Fruit fly (Drosophila melanogaster) whole organism, embryonic: ENCODE data around the gene BORCS6.
A peak's percentile ranks its signal among the peaks of the same experiment; 100 is the strongest.

ENCODE experiments used
- Asciz ChIP-seq: fragments of 200-800 bp; sonication (Bioruptor generic); optimal IDR thresholded peaks from 2 replicates; lab custom pipeline; 2017; ENCODE audit warnings: missing biosample characterization, mild to moderate bottlenecking, missing genetic modification characterization, missing genetic modification reagents
- CG10147 ChIP-seq: fragments of 200-800 bp; sonication (Bioruptor generic); optimal IDR thresholded peaks from 2 replicates; lab custom pipeline; 2019; ENCODE audit warnings: missing biosample characterization, mild to moderate bottlenecking, missing genetic modification characterization, moderate library complexity
- CG10274 ChIP-seq: fragments of 200-800 bp; sonication (Bioruptor generic); optimal IDR thresholded peaks from 3 replicates; lab custom pipeline; 2017; ENCODE audit warnings: missing biosample characterization, mild to moderate bottlenecking, missing genetic modification characterization
- CG11093 ChIP-seq: fragments of 200-800 bp; sonication (Bioruptor generic); IDR thresholded peaks from 3 replicates; pipeline ENCODE4 v1.3.6; 2022; ENCODE audit warnings: missing biosample characterization, missing genetic modification characterization
- CG11696 ChIP-seq: fragments of 200-800 bp; sonication (Bioruptor generic); IDR thresholded peaks from 2 replicates; pipeline ENCODE4 v1.3.6; 2022; ENCODE audit warnings: missing biosample characterization, missing genetic modification characterization
- CG11723 ChIP-seq: fragments of 200-800 bp; sonication (Bioruptor generic); optimal IDR thresholded peaks from 2 replicates; lab custom pipeline; 2017; ENCODE audit warnings: missing biosample characterization, mild to moderate bottlenecking, missing genetic modification characterization
- CG12744 ChIP-seq: fragments of 200-800 bp; sonication (Bioruptor generic); optimal IDR thresholded peaks from 2 replicates; lab custom pipeline; 2016; ENCODE audit warnings: missing biosample characterization, missing genetic modification characterization
- CG12769 ChIP-seq: fragments of 200-800 bp; sonication (Bioruptor generic); optimal IDR thresholded peaks from 2 replicates; lab custom pipeline; 2019; ENCODE audit warnings: missing biosample characterization, mild to moderate bottlenecking, missing genetic modification characterization, moderate library complexity
- CG12942 ChIP-seq: fragments of 200-800 bp; sonication (Bioruptor generic); optimal IDR thresholded peaks from 3 replicates; lab custom pipeline; 2016; ENCODE audit warnings: missing biosample characterization, missing genetic modification characterization
- CG15601 ChIP-seq: fragments of 200-800 bp; sonication (Bioruptor generic); optimal IDR thresholded peaks from 3 replicates; lab custom pipeline; 2019; ENCODE audit warnings: missing biosample characterization, mild to moderate bottlenecking, missing genetic modification characterization, moderate library complexity
- CG17385 ChIP-seq: fragments of 200-800 bp; sonication (Bioruptor generic); optimal IDR thresholded peaks from 3 replicates; lab custom pipeline; 2018; ENCODE audit warnings: missing biosample characterization, mild to moderate bottlenecking, missing genetic modification characterization
- CG1792 ChIP-seq: fragments of 200-800 bp; sonication (Bioruptor generic); optimal IDR thresholded peaks from 2 replicates; lab custom pipeline; 2016; ENCODE audit warnings: missing biosample characterization, missing genetic modification characterization
- CG31441 ChIP-seq: fragments of 200-800 bp; sonication (Bioruptor generic); IDR thresholded peaks from 2 replicates; pipeline ENCODE4 v1.3.6; 2022; ENCODE audit warnings: missing biosample characterization, missing genetic modification characterization
- CG33557 ChIP-seq: fragments of 200-800 bp; sonication (Bioruptor generic); optimal IDR thresholded peaks from 2 replicates; lab custom pipeline; 2019; ENCODE audit warnings: missing biosample characterization, mild to moderate bottlenecking, missing genetic modification characterization, moderate library complexity
- CG4360 ChIP-seq: fragments of 200-800 bp; sonication (Bioruptor generic); IDR thresholded peaks from 2 replicates; pipeline ENCODE4 v1.3.6; 2022; ENCODE audit warnings: missing biosample characterization, missing genetic modification characterization
- CG8765 ChIP-seq: fragments of 200-800 bp; sonication (Bioruptor generic); IDR thresholded peaks from 2 replicates; pipeline ENCODE4 v1.3.6; 2022; ENCODE audit warnings: missing biosample characterization, missing genetic modification characterization
- CG9797 ChIP-seq: fragments of 200-800 bp; sonication (Bioruptor generic); optimal IDR thresholded peaks from 3 replicates; lab custom pipeline; 2018; ENCODE audit warnings: missing biosample characterization, mild to moderate bottlenecking, missing genetic modification characterization
- CG9876 ChIP-seq: fragments of 200-800 bp; sonication (Bioruptor generic); optimal IDR thresholded peaks from 2 replicates; lab custom pipeline; 2016; ENCODE audit warnings: missing biosample characterization, missing genetic modification characterization
- CkIIα-i1 ChIP-seq: fragments of 200-800 bp; sonication (Bioruptor generic); IDR thresholded peaks from 2 replicates; pipeline ENCODE4 v1.3.6; 2022; ENCODE audit warnings: missing biosample characterization, missing genetic modification characterization
- CrebB ChIP-seq: fragments of 200-800 bp; sonication (Bioruptor generic); optimal IDR thresholded peaks from 3 replicates; lab custom pipeline; 2018; ENCODE audit warnings: missing biosample characterization, mild to moderate bottlenecking, missing genetic modification characterization
- Dbx ChIP-seq: fragments of 200-800 bp; sonication (Bioruptor generic); IDR thresholded peaks from 3 replicates; pipeline ENCODE4 v1.3.6; 2022; ENCODE audit warnings: missing biosample characterization, missing genetic modification characterization
- Dfd ChIP-seq, 2 experiments: fragments of >200 bp; optimal IDR thresholded peaks; 2 replicates each; lab custom pipeline; 2017; ENCODE audit warnings: missing biosample characterization in 2 of 2, missing genetic modification characterization in 2 of 2
- Eip74EF ChIP-seq, 2 experiments: fragments of 200-800 bp in 1 of 2; fragments of >200 bp in 1 of 2; sonication (Bioruptor generic) in 1 of 2; optimal IDR thresholded peaks; 2 replicates each; lab custom pipeline; 2017 to 2019; ENCODE audit warnings: missing biosample characterization in 2 of 2, missing genetic modification characterization in 2 of 2, mild to moderate bottlenecking in 1 of 2, moderate library complexity in 1 of 2
- NC2β ChIP-seq: fragments of 200-800 bp; sonication (Bioruptor generic); optimal IDR thresholded peaks from 2 replicates; lab custom pipeline; 2016; ENCODE audit warnings: missing biosample characterization, missing genetic modification characterization
- Nf-YA ChIP-seq: fragments of 200-800 bp; sonication (Bioruptor generic); IDR thresholded peaks from 2 replicates; pipeline ENCODE4 v1.3.6; 2022; ENCODE audit warnings: missing biosample characterization, missing genetic modification characterization
- Oli ChIP-seq: fragments of 200-800 bp; sonication (Bioruptor generic); optimal IDR thresholded peaks from 2 replicates; lab custom pipeline; 2018; ENCODE audit warnings: missing biosample characterization, mild to moderate bottlenecking, missing genetic modification characterization, moderate library complexity
- Ssrp ChIP-seq: fragments of 200-800 bp; sonication (Bioruptor generic); optimal IDR thresholded peaks from 2 replicates; lab custom pipeline; 2018; ENCODE audit warnings: missing biosample characterization, mild to moderate bottlenecking, missing genetic modification characterization, moderate library complexity
- Trl ChIP-seq, 3 experiments: fragments of >200 bp in 2 of 3; fragments of 200-800 bp in 1 of 3; sonication (Bioruptor generic) in 1 of 3; optimal IDR thresholded peaks; 2 replicates in 1 of 3; 3 replicates in 2 of 3; lab custom pipeline; 2016 to 2017; ENCODE audit warnings: missing biosample characterization in 1 of 3, missing genetic modification characterization in 1 of 3
- bcd ChIP-seq: fragments of 200-800 bp; sonication (Bioruptor generic); optimal IDR thresholded peaks from 2 replicates; lab custom pipeline; 2017; ENCODE audit warnings: missing biosample characterization, mild to moderate bottlenecking, missing genetic modification characterization
- btn ChIP-seq: fragments of 200-800 bp; sonication (Bioruptor generic); optimal IDR thresholded peaks from 2 replicates; lab custom pipeline; 2016; ENCODE audit warnings: missing biosample characterization, missing genetic modification characterization
- crp ChIP-seq, 2 experiments: fragments of 200-800 bp; sonication (Bioruptor generic); optimal IDR thresholded peaks; 2 replicates in 1 of 2; 3 replicates in 1 of 2; lab custom pipeline; 2017; ENCODE audit warnings: missing biosample characterization in 2 of 2, missing genetic modification characterization in 2 of 2, mild to moderate bottlenecking in 1 of 2, moderate library complexity in 1 of 2
- da ChIP-seq: fragments of 200-800 bp; sonication (Bioruptor generic); optimal IDR thresholded peaks from 2 replicates; lab custom pipeline; 2016; ENCODE audit warnings: missing biosample characterization, missing genetic modification characterization
- ham ChIP-seq: fragments of 200-800 bp; sonication (Bioruptor generic); IDR thresholded peaks from 2 replicates; pipeline ENCODE4 v1.3.6; 2022; ENCODE audit warnings: missing biosample characterization, missing genetic modification characterization
- inv ChIP-seq: fragments of 200-800 bp; sonication (Bioruptor generic); IDR thresholded peaks from 2 replicates; pipeline ENCODE4 v1.3.6; 2022; ENCODE audit warnings: missing biosample characterization, missing genetic modification characterization; ENCODE audit not compliant: partially characterized antibody
- klu ChIP-seq: fragments of 200-800 bp; sonication (Bioruptor generic); IDR thresholded peaks from 2 replicates; pipeline ENCODE4 v1.3.6; 2022; ENCODE audit warnings: missing biosample characterization, missing genetic modification characterization
- knrl ChIP-seq: fragments of 200-800 bp; sonication (Bioruptor generic); IDR thresholded peaks from 3 replicates; pipeline ENCODE4 v1.3.6; 2022; ENCODE audit warnings: missing biosample characterization, missing genetic modification characterization; ENCODE audit not compliant: partially characterized antibody
- lab ChIP-seq: fragments of 200-800 bp; sonication (Bioruptor generic); optimal IDR thresholded peaks from 3 replicates; lab custom pipeline; 2017; ENCODE audit warnings: missing biosample characterization, missing genetic modification characterization, mild to moderate bottlenecking, moderate library complexity, missing genetic modification reagents
- lola ChIP-seq, 3 experiments: fragments of >200 bp in 2 of 3; fragments of 200-800 bp in 1 of 3; sonication (Bioruptor generic) in 1 of 3; optimal IDR thresholded peaks; 2 replicates each; lab custom pipeline; 2017 to 2019; ENCODE audit warnings: missing biosample characterization in 3 of 3, missing genetic modification characterization in 3 of 3, mild to moderate bottlenecking in 1 of 3, moderate library complexity in 1 of 3
- otp ChIP-seq: fragments of 200-800 bp; sonication (Bioruptor generic); IDR thresholded peaks from 3 replicates; pipeline ENCODE4, ENCODE4 v1.3.6; 2022; ENCODE audit warnings: missing biosample characterization, missing genetic modification characterization
- pan ChIP-seq, 4 experiments: fragments of >200 bp in 3 of 4; fragments of 200-800 bp in 1 of 4; sonication (Bioruptor generic) in 1 of 4; optimal IDR thresholded peaks in 3 of 4; IDR thresholded peaks in 1 of 4; 2 replicates each; pipeline versions ENCODE4 v1.3.6 to Lab custom; 2017 to 2022; ENCODE audit warnings: missing biosample characterization in 2 of 4, missing genetic modification characterization in 2 of 4, mixed read lengths in 1 of 4
- pita ChIP-seq: fragments of 200-800 bp; sonication (Bioruptor generic); optimal IDR thresholded peaks from 2 replicates; lab custom pipeline; 2017; ENCODE audit warnings: missing biosample characterization, mild to moderate bottlenecking, missing genetic modification characterization
- schlank ChIP-seq: fragments of 200-800 bp; sonication (Bioruptor generic); optimal IDR thresholded peaks from 2 replicates; lab custom pipeline; 2018; ENCODE audit warnings: missing biosample characterization, mild to moderate bottlenecking, missing genetic modification characterization
- sens ChIP-seq: fragments of 200-800 bp; sonication (Bioruptor generic); peaks from one replicate; lab custom pipeline; 2016; ENCODE audit warnings: missing biosample characterization, missing genetic modification characterization
- sens-2 ChIP-seq: fragments of 200-800 bp; sonication (Bioruptor generic); IDR thresholded peaks from 2 replicates; pipeline ENCODE4 v1.3.6; 2022; ENCODE audit warnings: missing biosample characterization, missing genetic modification characterization
- sima ChIP-seq: fragments of 200-800 bp; sonication (Bioruptor generic); optimal IDR thresholded peaks from 2 replicates; lab custom pipeline; 2016; ENCODE audit warnings: missing biosample characterization, missing genetic modification characterization
- slp2 ChIP-seq: fragments of 200-800 bp; sonication (Bioruptor generic); optimal IDR thresholded peaks from 2 replicates; lab custom pipeline; 2016; ENCODE audit warnings: missing biosample characterization, missing genetic modification characterization
- stwl ChIP-seq: fragments of 200-800 bp; sonication (Bioruptor generic); optimal IDR thresholded peaks from 3 replicates; lab custom pipeline; 2018; ENCODE audit warnings: missing biosample characterization, mild to moderate bottlenecking, missing genetic modification characterization, moderate library complexity
- unpg ChIP-seq: fragments of 200-800 bp; sonication (Bioruptor generic); optimal IDR thresholded peaks from 3 replicates; lab custom pipeline; 2018; ENCODE audit warnings: missing biosample characterization, mild to moderate bottlenecking, missing genetic modification characterization, moderate library complexity

BORCS6 gene

dm6 chr3L:545512-546161, 5.0 kb downstream of the BORCS6 start (continued):
- TF ChIP-seq lola (GFP tag; optimal IDR thresholded peaks at IDR 0.05; lab: Kevin White, UChicago): no peak
- TF ChIP-seq sens-2 (GFP tag; lab: Robert Waterston, UW): no peak
- peak; percentile 34 for TF ChIP-seq CG1792 (GFP tag; lab: Kevin White, UChicago)
- peak; percentile 60 for TF ChIP-seq CG12744
- peak; percentile 63 for TF ChIP-seq Oli (tag; lab: Kevin White, UChicago)
- no peak for TF ChIP-seq CG15601
- TF ChIP-seq bcd (GFP tag; lab: Kevin White, UChicago): peak; percentile 64
- TF ChIP-seq NC2β (GFP tag; lab: Kevin White, UChicago): peak; percentile 14
- no peak for TF ChIP-seq CG10274 (GFP tag; lab: Kevin White, UChicago)
- no peak for TF ChIP-seq CG33557 (GFP tag; lab: Kevin White, UChicago)
- TF ChIP-seq CG9797 (GFP tag; lab: Kevin White, UChicago): no peak
- TF ChIP-seq CG8765 (GFP tag; lab: Robert Waterston, UW): no peak
- 0 out of 2 replicates have a peak, but pooled peaks have one; percentile 13 for TF ChIP-seq Nf-YA (GFP tag; lab: Robert Waterston, UW)
- 0 out of 3 replicates have a peak, but pooled peaks have one; percentile 14 for TF ChIP-seq otp (GFP tag; lab: Robert Waterston, UW)
- TF ChIP-seq CG11093 (GFP tag; lab: Robert Waterston, UW): 0 out of 3 replicates have a peak, but pooled peaks have one; percentile 37
- TF ChIP-seq da (GFP tag; lab: Kevin White, UChicago): no peak
- no peak for TF ChIP-seq CG11723 (GFP tag; lab: Kevin White, UChicago)
- TF ChIP-seq Ssrp (tag; lab: Kevin White, UChicago): peak; percentile 24
- no peak for TF ChIP-seq pan (optimal IDR thresholded peaks at IDR 0.05; lab: Kevin White, UChicago)
- TF ChIP-seq pan (GFP tag; optimal IDR thresholded peaks at IDR 0.05 in 1 of 2, IDR thresholded peaks at IDR 0.05 in 1 of 2): peak in 1 of 2 experiments; percentile 80
- peak; percentile 93 for TF ChIP-seq lab (GFP tag; lab: Kevin White, UChicago)
- TF ChIP-seq sens (GFP tag; lab: Kevin White, UChicago): peak; percentile 91
- TF ChIP-seq schlank (tag; lab: Kevin White, UChicago): peak; percentile 69
- no peak for TF ChIP-seq Dfd (GFP tag; optimal IDR thresholded peaks at IDR 0.05; lab: Kevin White, UChicago)
- TF ChIP-seq klu (GFP tag; lab: Robert Waterston, UW): peak; percentile 28; the same call in 1 of the 2 replicates
- peak; percentile 6 for TF ChIP-seq sima (GFP tag; lab: Kevin White, UChicago)
- TF ChIP-seq slp2: peak; percentile 28
- no peak for TF ChIP-seq stwl
- no peak for TF ChIP-seq crp (GFP tag; optimal IDR thresholded peaks at IDR 0.05; lab: Kevin White, UChicago)
- TF ChIP-seq CG11696 (GFP tag; lab: Robert Waterston, UW): no peak
- TF ChIP-seq CG31441 (GFP tag; lab: Robert Waterston, UW): peak; percentile 42; the same call in 1 of the 2 replicates
- TF ChIP-seq knrl (GFP tag; lab: Robert Waterston, UW): no peak
- TF ChIP-seq Trl (optimal IDR thresholded peaks at IDR 0.05; lab: Kevin White, UChicago): peak in 1 of 2 experiments; percentile 38
- TF ChIP-seq Trl (GFP tag; optimal IDR thresholded peaks at IDR 0.05; lab: Kevin White, UChicago): peak; percentile 43
- no peak for TF ChIP-seq inv (GFP tag; lab: Robert Waterston, UW)
- TF ChIP-seq CG12769 (tag; lab: Kevin White, UChicago): peak; percentile 92
- peak; percentile 74 for TF ChIP-seq CG10147 (GFP tag; lab: Kevin White, UChicago)
- no peak for TF ChIP-seq btn (GFP tag; lab: Kevin White, UChicago)
- TF ChIP-seq pita (GFP tag; lab: Kevin White, UChicago): no peak
- TF ChIP-seq CG9876 (GFP tag; lab: Kevin White, UChicago): peak; percentile 17
- peak; percentile 91 for TF ChIP-seq Dbx (GFP tag; lab: Robert Waterston, UW)
- peak; percentile 57 for TF ChIP-seq CrebB
- TF ChIP-seq CG4360 (GFP tag; lab: Robert Waterston, UW): peak; percentile 43; the same call in 1 of the 2 replicates
- peak; percentile 58 for TF ChIP-seq CG17385
- peak; percentile 10 for TF ChIP-seq Asciz
- TF ChIP-seq Eip74EF (GFP tag; optimal IDR thresholded peaks at IDR 0.05; lab: Kevin White, UChicago): no peak
- peak; percentile 58 for TF ChIP-seq unpg
- no peak for TF ChIP-seq CkIIα-i1
- TF ChIP-seq ham (GFP tag; lab: Robert Waterston, UW): no peak
- peak; percentile 13 for TF ChIP-seq CG12942 (GFP tag; lab: Kevin White, UChicago)
